Fruit fly (Drosophila melanogaster): Measurements from ENCODE around the gene cype.

- TF ChIP-seq pan (optimal IDR thresholded peaks at IDR 0.05) (no peak), psq (GFP tag; optimal IDR thresholded peaks at IDR 0.05) (no peak), h (GFP tag; optimal IDR thresholded peaks at IDR 0.05) (no peak), Abd-B (GFP tag; optimal IDR thresholded peaks at IDR 0.05) (no peak), OdsH (GFP tag; optimal IDR thresholded peaks at IDR 0.05) (no peak)
Measured at dm6 chr2L:5348591-5348990, 21.6 kb downstream of the cype start.

Data from whole organism, wandering third instar larva.